Worm (Caenorhabditis elegans): ENCODE data around the gene srbc-77.

- TF ChIP-seq snpc-4 (GFP tag; optimal IDR thresholded peaks at IDR 0.05) (no peak), snpc-4 (tag; optimal IDR thresholded peaks at IDR 0.05) (no peak), nfya-2 (GFP tag; IDR thresholded peaks at IDR 0.05) (no peak), hlh-12 (tag; optimal IDR thresholded peaks at IDR 0.05) (no peak), T07F8.4 (tag; optimal IDR thresholded peaks at IDR 0.05) (no peak), lir-1 (GFP tag; conservative IDR thresholded peaks at IDR 0.05) (no peak)
These were observed 20.9 kb downstream of the srbc-77 start, which contains the start of gene srw-59 for ce11 chrV:15950903-15951302.
